Worm (Caenorhabditis elegans): Measurements from ENCODE around the gene rfc-1.

- TF ChIP-seq nhr-12 (tag; optimal IDR thresholded peaks at IDR 0.05) (no peak), zag-1 (tag; optimal IDR thresholded peaks at IDR 0.05) (no peak), lin-13 (GFP tag; optimal IDR thresholded peaks at IDR 0.05) (no peak), egl-27 (tag; optimal IDR thresholded peaks at IDR 0.05) (no peak), lsy-2 (tag; optimal IDR thresholded peaks at IDR 0.05) (no peak), ztf-11 (tag; optimal IDR thresholded peaks at IDR 0.05) (no peak), ceh-82 (tag; optimal IDR thresholded peaks at IDR 0.05) (no peak), sma-9 (GFP tag; optimal IDR thresholded peaks at IDR 0.05) (no peak), sma-9 (tag; optimal IDR thresholded peaks at IDR 0.05) (no peak), alr-1 (tag; optimal IDR thresholded peaks at IDR 0.05) (no peak)
Measured at ce11 chrV:14648825-14649224, 3.0 kb upstream of the rfc-1 start.

Data from whole organism, L2 larva.